Fruit fly (Drosophila melanogaster): ENCODE data around the gene CG17127.
A peak's percentile ranks its signal among the peaks of the same experiment; 100 is the strongest.

Gene CG17127

DNA sequence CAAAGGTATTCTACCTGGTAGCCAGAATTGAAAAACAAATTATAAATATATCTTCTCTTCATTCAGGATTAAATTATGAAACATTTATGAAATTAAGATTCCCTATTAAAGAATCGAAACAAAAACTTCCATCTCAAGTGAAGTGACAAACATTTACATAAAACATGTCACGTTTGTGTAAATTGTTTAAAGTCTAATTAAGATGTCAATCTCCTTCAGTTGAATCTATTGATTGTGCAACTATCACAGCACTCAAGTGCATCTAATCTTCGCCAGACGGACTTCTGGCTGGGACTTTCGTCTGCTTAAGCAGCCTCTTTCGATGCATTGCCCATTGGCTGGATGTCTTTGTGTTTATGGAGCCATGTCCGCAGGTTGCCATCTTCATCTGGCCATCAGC, 21.4 kb downstream of the CG17127 start:
- TF ChIP-seq Abd-B (GFP tag; optimal IDR thresholded peaks at IDR 0.05) (no peak), pan (optimal IDR thresholded peaks at IDR 0.05) (no peak), brk (GFP tag; optimal IDR thresholded peaks at IDR 0.05) (no peak), CG9705 (GFP tag; optimal IDR thresholded peaks at IDR 0.05) (no peak), Hr78 (GFP tag; optimal IDR thresholded peaks at IDR 0.05) (no peak), HLH106 (tag; optimal IDR thresholded peaks at IDR 0.05) (no peak), br (GFP tag; optimal IDR thresholded peaks at IDR 0.05) (no peak), Hr83 (GFP tag; optimal IDR thresholded peaks at IDR 0.05; ENCODE audit: poor library complexity, severe bottlenecking) (no peak), Dif (GFP tag; optimal IDR thresholded peaks at IDR 0.05; ENCODE audit: partially characterized antibody) (no peak), foxo (GFP tag; optimal IDR thresholded peaks at IDR 0.05) (no peak)

DNA sequence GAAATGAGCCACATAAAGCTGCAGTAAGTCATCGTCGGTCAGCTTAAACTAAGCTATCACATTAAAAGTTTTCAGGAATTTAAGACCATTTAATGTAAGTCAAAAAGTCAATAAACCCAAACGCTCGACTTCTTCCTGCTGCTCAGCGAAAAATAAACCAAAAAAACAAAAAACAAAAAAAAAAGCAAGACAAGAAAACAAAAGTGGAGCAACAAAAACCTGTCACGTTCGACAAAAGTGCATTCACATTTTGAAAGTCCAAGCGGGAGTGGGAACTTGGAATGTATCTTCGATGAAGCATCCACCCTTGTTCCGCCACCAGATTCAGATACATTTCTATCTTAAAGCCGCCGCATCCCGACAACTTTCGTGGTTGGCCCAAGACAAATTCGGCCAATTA, 23.4 kb downstream of the CG17127 start:
- TF ChIP-seq brk (GFP tag; optimal IDR thresholded peaks at IDR 0.05) (no peak), Sp1 (GFP tag; optimal IDR thresholded peaks at IDR 0.05) (peak; percentile 47), tai (GFP tag; optimal IDR thresholded peaks at IDR 0.05) (peak; percentile 39), Rel (GFP tag; optimal IDR thresholded peaks at IDR 0.05) (peak; percentile 3), Rel (tag; optimal IDR thresholded peaks at IDR 0.05) (no peak), foxo (GFP tag; optimal IDR thresholded peaks at IDR 0.05) (peak in 1 of 2 experiments; percentile 7), dsf (GFP tag; optimal IDR thresholded peaks at IDR 0.05; ENCODE audit: borderline replicate concordance) (no peak)

DNA sequence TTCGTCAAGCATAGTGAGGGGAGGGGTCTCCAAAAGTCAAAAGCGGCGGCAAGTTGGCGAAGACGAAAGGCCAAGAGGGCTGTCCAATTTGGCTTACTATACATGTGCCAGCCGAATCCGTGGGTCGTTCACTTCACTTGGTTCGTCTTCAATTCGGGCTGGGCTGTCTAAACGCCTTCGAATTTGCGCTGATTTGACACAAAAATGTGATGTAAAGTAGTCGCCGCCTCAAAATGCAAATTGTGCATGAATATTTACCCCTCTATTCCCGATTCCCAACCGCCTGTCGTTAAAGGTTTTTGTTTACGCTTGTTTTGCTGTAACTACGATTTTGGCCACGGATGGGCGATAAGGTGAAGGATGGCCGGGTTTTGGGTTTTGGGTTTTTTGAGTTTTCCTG, 25.1 kb downstream of the CG17127 start:
- TF ChIP-seq N (GFP tag; optimal IDR thresholded peaks at IDR 0.05) (no peak), Dfd (GFP tag; optimal IDR thresholded peaks at IDR 0.05) (peak; percentile 82)

DNA sequence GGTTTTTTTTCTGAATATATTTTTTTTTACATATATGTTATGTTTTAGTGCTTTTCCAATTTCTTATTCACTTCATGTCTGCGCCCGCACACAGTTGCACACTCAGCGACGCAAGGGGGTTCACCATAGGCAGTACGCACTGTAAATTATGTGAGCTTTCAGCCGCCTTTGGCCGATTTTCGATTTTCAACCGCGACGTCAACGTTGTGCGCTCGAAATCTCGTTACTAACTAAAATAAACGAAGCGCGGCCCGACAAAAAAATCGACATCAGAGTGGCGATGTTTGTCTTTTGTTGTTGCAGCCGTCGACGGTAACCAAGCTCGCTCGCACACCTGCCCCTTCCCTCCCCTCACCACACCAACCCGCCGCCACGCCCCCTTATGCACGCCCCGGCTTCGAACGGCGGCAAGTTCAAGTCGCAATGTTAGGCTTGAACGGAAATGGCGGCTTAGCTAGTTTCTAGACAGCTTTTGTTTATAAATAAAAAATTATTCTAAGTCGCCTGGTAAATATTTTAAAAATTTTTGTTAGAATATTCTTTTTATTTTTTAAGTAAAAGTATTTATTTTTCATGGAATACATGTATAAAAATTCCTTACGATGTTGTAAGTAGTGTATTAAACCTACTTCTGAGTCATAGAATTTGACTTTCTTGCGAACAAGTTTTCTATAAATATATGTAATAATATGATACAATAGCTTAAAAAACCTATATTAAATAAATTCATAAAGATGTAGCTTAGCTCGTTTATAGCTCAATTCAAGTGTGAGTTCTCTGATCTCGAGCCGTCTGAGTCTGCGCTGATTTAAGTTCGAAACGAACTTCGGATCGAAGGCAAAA, 30.4 kb downstream of the CG17127 start, which contains the start of gene CG31869:
CG31869 (minus strand) TSS at position 233 of the 843 bp plus-strand sequence.
- no peak for TF ChIP-seq Sp1 (GFP tag; optimal IDR thresholded peaks at IDR 0.05)
- peak; percentile 38 for TF ChIP-seq h (GFP tag; optimal IDR thresholded peaks at IDR 0.05)
- peak; percentile 2 for TF ChIP-seq ey (GFP tag; optimal IDR thresholded peaks at IDR 0.05)
- no peak for TF ChIP-seq woc (GFP tag; optimal IDR thresholded peaks at IDR 0.05)
- no peak for TF ChIP-seq Jra (GFP tag; optimal IDR thresholded peaks at IDR 0.05)
- peak; percentile 6 for TF ChIP-seq psq (GFP tag; optimal IDR thresholded peaks at IDR 0.05)
- no peak for TF ChIP-seq sv (GFP tag; optimal IDR thresholded peaks at IDR 0.05)
- TF ChIP-seq HLH106 (tag; optimal IDR thresholded peaks at IDR 0.05), result no peak
- TF ChIP-seq fru (GFP tag; optimal IDR thresholded peaks at IDR 0.05), result peak; percentile 17
- TF ChIP-seq Myc (optimal IDR thresholded peaks at IDR 0.05), result peak; percentile 95
- no peak for TF ChIP-seq N (GFP tag; optimal IDR thresholded peaks at IDR 0.05)
- peak in 1 of 2 experiments; percentile 1 for TF ChIP-seq foxo (GFP tag; optimal IDR thresholded peaks at IDR 0.05)
- no peak for TF ChIP-seq pan (optimal IDR thresholded peaks at IDR 0.05)
- no peak for TF ChIP-seq GATAd (GFP tag; optimal IDR thresholded peaks at IDR 0.05)
- TF ChIP-seq Rel (GFP tag; optimal IDR thresholded peaks at IDR 0.05), result no peak
- TF ChIP-seq Rel (tag; optimal IDR thresholded peaks at IDR 0.05), result peak; percentile 13
- TF ChIP-seq Dfd (GFP tag; optimal IDR thresholded peaks at IDR 0.05), result no peak
- TF ChIP-seq CG9705 (GFP tag; optimal IDR thresholded peaks at IDR 0.05), result no peak
- TF ChIP-seq Hnf4 (GFP tag; optimal IDR thresholded peaks at IDR 0.05), result no peak
- TF ChIP-seq usp (GFP tag; optimal IDR thresholded peaks at IDR 0.05), result no peak
- peak; percentile 38 for TF ChIP-seq Hr83 (GFP tag; optimal IDR thresholded peaks at IDR 0.05; ENCODE audit: poor library complexity, severe bottlenecking)
- TF ChIP-seq Dif (GFP tag; optimal IDR thresholded peaks at IDR 0.05; ENCODE audit: partially characterized antibody), result peak; percentile 68

DNA sequence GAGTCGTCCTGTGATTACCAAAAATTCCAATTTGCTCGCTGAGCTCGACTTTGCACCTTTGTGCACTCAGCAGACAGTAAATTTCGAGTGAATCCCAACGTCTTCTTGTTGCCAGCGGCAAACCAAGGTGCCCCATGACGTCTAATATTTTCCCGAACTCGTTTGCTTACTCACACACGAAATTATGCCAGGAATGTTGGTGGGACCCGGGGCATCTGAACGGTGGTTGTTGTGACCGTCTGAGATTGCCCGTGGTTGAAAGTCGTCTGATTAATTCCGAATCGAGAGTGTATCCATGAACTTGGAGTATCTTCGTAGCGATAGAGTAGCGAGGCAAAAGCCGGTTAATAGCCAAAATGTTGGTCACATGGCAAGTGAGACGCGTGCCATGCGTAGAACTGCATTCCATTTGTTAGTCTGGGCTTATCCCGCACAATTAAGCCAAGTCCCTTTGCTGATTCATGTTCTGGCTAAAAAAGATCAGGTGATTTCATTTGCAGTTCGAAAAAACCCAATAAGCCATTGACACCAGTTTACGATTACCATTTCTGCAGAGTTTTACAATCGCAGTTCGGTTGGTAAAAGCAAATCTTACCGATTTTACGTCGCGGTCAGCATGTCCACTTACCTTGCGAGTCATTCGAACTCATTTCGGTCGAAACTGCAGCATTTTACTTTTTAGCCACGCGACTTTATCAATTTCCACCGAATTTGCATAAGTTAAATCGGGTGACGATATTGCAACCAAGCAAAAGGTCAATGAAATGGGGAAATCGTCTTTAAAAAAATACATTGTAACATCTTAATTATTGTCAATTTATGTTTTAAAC, 31.5 kb downstream of the CG17127 start:
- TF ChIP-seq Rel (GFP tag; optimal IDR thresholded peaks at IDR 0.05) (no peak), Rel (tag; optimal IDR thresholded peaks at IDR 0.05) (peak; percentile 48), OdsH (GFP tag; optimal IDR thresholded peaks at IDR 0.05) (no peak)
